Fruit fly (Drosophila melanogaster) whole organism, embryonic: ENCODE measurements around the gene CG43845.

Source experiments
- Awh ChIP-seq: fragments of 200-800 bp; sonication (Bioruptor generic); IDR thresholded peaks from 2 replicates; pipeline ENCODE4, ENCODE4 v1.3.6; 2022; ENCODE audit warnings: missing biosample characterization, missing genetic modification characterization
- BEAF-32 ChIP-seq: fragments of 200-800 bp; sonication (Bioruptor generic); optimal IDR thresholded peaks from 3 replicates; lab custom pipeline; 2017; ENCODE audit warnings: missing biosample characterization, missing genetic modification characterization, mild to moderate bottlenecking, moderate library complexity, missing genetic modification reagents
- CG12104 ChIP-seq: fragments of 200-800 bp; sonication (Bioruptor generic); optimal IDR thresholded peaks from 3 replicates; lab custom pipeline; 2016; ENCODE audit warnings: missing biosample characterization, missing genetic modification characterization
- CG12155 ChIP-seq: fragments of 200-800 bp; sonication (Bioruptor generic); optimal IDR thresholded peaks from 3 replicates; lab custom pipeline; 2016; ENCODE audit warnings: missing biosample characterization, missing genetic modification characterization
- CG12659 ChIP-seq: fragments of 200-800 bp; sonication (Bioruptor generic); optimal IDR thresholded peaks from 3 replicates; lab custom pipeline; 2017; ENCODE audit warnings: mild to moderate bottlenecking, missing biosample characterization, missing genetic modification reagents, missing genetic modification characterization
- CG13775 ChIP-seq: fragments of 200-800 bp; sonication (Bioruptor generic); optimal IDR thresholded peaks from 3 replicates; lab custom pipeline; 2017; ENCODE audit warnings: missing biosample characterization, mild to moderate bottlenecking, missing genetic modification characterization
- CG14860 ChIP-seq: fragments of 200-800 bp; sonication (Bioruptor generic); IDR thresholded peaks from 3 replicates; pipeline ENCODE4 v1.3.6; 2022; ENCODE audit warnings: missing biosample characterization, missing genetic modification characterization; ENCODE audit not compliant: partially characterized antibody
- CG15696 ChIP-seq: fragments of 200-800 bp; sonication (Bioruptor generic); optimal IDR thresholded peaks from 2 replicates; lab custom pipeline; 2019; ENCODE audit warnings: missing biosample characterization, mild to moderate bottlenecking, missing genetic modification characterization, moderate library complexity
- CG18599 ChIP-seq: fragments of 200-800 bp; sonication (Bioruptor generic); optimal IDR thresholded peaks from 3 replicates; lab custom pipeline; 2017; ENCODE audit warnings: missing biosample characterization, missing genetic modification characterization, mild to moderate bottlenecking, moderate library complexity, missing genetic modification reagents
- CG2678 ChIP-seq: fragments of 200-800 bp; sonication (Bioruptor generic); optimal IDR thresholded peaks from 3 replicates; lab custom pipeline; 2019; ENCODE audit warnings: missing biosample characterization, mild to moderate bottlenecking, missing genetic modification characterization, moderate library complexity
- CG30403 ChIP-seq: fragments of 200-800 bp; sonication (Bioruptor generic); optimal IDR thresholded peaks from 3 replicates; lab custom pipeline; 2016; ENCODE audit warnings: missing biosample characterization, missing genetic modification characterization
- CG4404 ChIP-seq: fragments of 200-800 bp; sonication (Bioruptor generic); IDR thresholded peaks from 2 replicates; pipeline ENCODE4 v1.3.6; 2022; ENCODE audit warnings: missing biosample characterization, missing genetic modification characterization
- CG4617 ChIP-seq: fragments of 200-800 bp; sonication (Bioruptor generic); optimal IDR thresholded peaks from 3 replicates; lab custom pipeline; 2016; ENCODE audit warnings: missing biosample characterization, missing genetic modification characterization, borderline replicate concordance
- CG5180 ChIP-seq: fragments of 200-800 bp; sonication (Bioruptor generic); optimal IDR thresholded peaks from 3 replicates; lab custom pipeline; 2017; ENCODE audit warnings: missing biosample characterization, missing genetic modification characterization, mild to moderate bottlenecking, moderate library complexity, missing genetic modification reagents
- CG6854 ChIP-seq: fragments of 200-800 bp; sonication (Bioruptor generic); optimal IDR thresholded peaks from 3 replicates; lab custom pipeline; 2017; ENCODE audit warnings: missing biosample characterization, mild to moderate bottlenecking, missing genetic modification characterization
- CG8478 ChIP-seq: fragments of >200 bp; optimal IDR thresholded peaks from 2 replicates; lab custom pipeline; 2018
- CG8944 ChIP-seq: fragments of 200-800 bp; sonication (Bioruptor generic); optimal IDR thresholded peaks from 3 replicates; lab custom pipeline; 2016; ENCODE audit warnings: missing biosample characterization, missing genetic modification characterization
- CG9437 ChIP-seq: fragments of 200-800 bp; sonication (Bioruptor generic); optimal IDR thresholded peaks from 2 replicates; lab custom pipeline; 2018; ENCODE audit warnings: missing biosample characterization, mild to moderate bottlenecking, missing genetic modification characterization
- CG9932 ChIP-seq: fragments of 200-800 bp; sonication (Bioruptor generic); IDR thresholded peaks from 2 replicates; pipeline ENCODE4 v1.3.6; 2022; ENCODE audit warnings: missing biosample characterization, missing genetic modification characterization
- CTCF ChIP-seq: fragments of 200-800 bp; sonication (Bioruptor generic); optimal IDR thresholded peaks from 2 replicates; lab custom pipeline; 2017; ENCODE audit warnings: missing biosample characterization, mild to moderate bottlenecking, missing genetic modification characterization, moderate library complexity
- D19B ChIP-seq: fragments of 200-800 bp; sonication (Bioruptor generic); optimal IDR thresholded peaks from 2 replicates; lab custom pipeline; 2017; ENCODE audit warnings: missing biosample characterization, mild to moderate bottlenecking, missing genetic modification characterization
- Dll ChIP-seq: fragments of 200-800 bp; sonication (Bioruptor generic); IDR thresholded peaks from 4 replicates; pipeline ENCODE4 v1.3.6; 2022; ENCODE audit warnings: missing biosample characterization, missing genetic modification characterization; ENCODE audit not compliant: partially characterized antibody
- Eip74EF ChIP-seq, 2 experiments: fragments of 200-800 bp in 1 of 2; fragments of >200 bp in 1 of 2; sonication (Bioruptor generic) in 1 of 2; optimal IDR thresholded peaks; 2 replicates each; lab custom pipeline; 2017 to 2019; ENCODE audit warnings: missing biosample characterization in 2 of 2, missing genetic modification characterization in 2 of 2, mild to moderate bottlenecking in 1 of 2, moderate library complexity in 1 of 2
- Fer2 ChIP-seq: fragments of 200-800 bp; sonication (Bioruptor generic); optimal IDR thresholded peaks from 2 replicates; lab custom pipeline; 2018; ENCODE audit warnings: missing biosample characterization, mild to moderate bottlenecking, missing genetic modification characterization, moderate library complexity
- Oli ChIP-seq: fragments of 200-800 bp; sonication (Bioruptor generic); optimal IDR thresholded peaks from 2 replicates; lab custom pipeline; 2018; ENCODE audit warnings: missing biosample characterization, mild to moderate bottlenecking, missing genetic modification characterization, moderate library complexity
- Pdp1 ChIP-seq, 2 experiments: fragments of 200-800 bp; sonication (Bioruptor generic); optimal IDR thresholded peaks; 3 replicates each; lab custom pipeline; 2016; ENCODE audit warnings: missing biosample characterization in 2 of 2, missing genetic modification characterization in 2 of 2, mild to moderate bottlenecking in 1 of 2, moderate library complexity in 1 of 2
- Side ChIP-seq: fragments of 200-800 bp; sonication (Bioruptor generic); optimal IDR thresholded peaks from 2 replicates; lab custom pipeline; 2016; ENCODE audit warnings: missing biosample characterization, missing genetic modification characterization
- Sox102F ChIP-seq: fragments of 200-800 bp; sonication (Bioruptor generic); optimal IDR thresholded peaks from 2 replicates; lab custom pipeline; 2018; ENCODE audit warnings: missing biosample characterization, mild to moderate bottlenecking, missing genetic modification characterization, moderate library complexity
- Xrp1 ChIP-seq: fragments of 200-800 bp; sonication (Bioruptor generic); IDR thresholded peaks from 2 replicates; pipeline ENCODE4 v1.3.6; 2022; ENCODE audit warnings: missing biosample characterization, missing genetic modification characterization
- ara ChIP-seq: fragments of 200-800 bp; sonication (Bioruptor generic); IDR thresholded peaks from 2 replicates; pipeline ENCODE4 v1.3.6; 2022; ENCODE audit warnings: missing biosample characterization, missing genetic modification characterization
- ash1 ChIP-seq: fragments of 200-800 bp; sonication (Bioruptor generic); optimal IDR thresholded peaks from 2 replicates; lab custom pipeline; 2018; ENCODE audit warnings: missing biosample characterization, mild to moderate bottlenecking, missing genetic modification characterization
- ato ChIP-seq: fragments of 200-800 bp; sonication (Bioruptor generic); IDR thresholded peaks from 2 replicates; pipeline ENCODE4 v1.3.6; 2022; ENCODE audit warnings: missing biosample characterization, missing genetic modification characterization; ENCODE audit not compliant: partially characterized antibody
- dati ChIP-seq: fragments of 200-800 bp; sonication (Bioruptor generic); IDR thresholded peaks from 2 replicates; pipeline ENCODE4 v1.3.6; 2022; ENCODE audit warnings: missing biosample characterization, missing genetic modification characterization
- dimm ChIP-seq: fragments of 200-800 bp; sonication (Bioruptor generic); IDR thresholded peaks from 2 replicates; pipeline ENCODE4 v1.3.6; 2022; ENCODE audit warnings: missing biosample characterization, missing genetic modification characterization
- disco-r ChIP-seq: fragments of 200-800 bp; sonication (Bioruptor generic); optimal IDR thresholded peaks from 2 replicates; lab custom pipeline; 2016; ENCODE audit warnings: missing biosample characterization, missing genetic modification characterization
- dysf ChIP-seq: fragments of 200-800 bp; sonication (Bioruptor generic); IDR thresholded peaks from 3 replicates; pipeline ENCODE4 v1.3.6; 2022; ENCODE audit warnings: missing biosample characterization, missing genetic modification characterization
- en ChIP-seq: fragments of 200-800 bp; sonication (Bioruptor generic); optimal IDR thresholded peaks from 2 replicates; lab custom pipeline; 2016; ENCODE audit warnings: missing biosample characterization, missing genetic modification characterization
- esg ChIP-seq: fragments of 200-800 bp; sonication (Bioruptor generic); conservative IDR thresholded peaks from 2 replicates; pipeline ENCODE4 v1.3.6; 2022; ENCODE audit warnings: missing biosample characterization, missing genetic modification characterization
- eve ChIP-seq, 2 experiments: fragments of >200 bp; optimal IDR thresholded peaks; 2 replicates each; lab custom pipeline; 2017; ENCODE audit warnings: missing biosample characterization in 2 of 2, missing genetic modification characterization in 2 of 2
- gfzf ChIP-seq: fragments of 200-800 bp; sonication (Bioruptor generic); optimal IDR thresholded peaks from 2 replicates; lab custom pipeline; 2016; ENCODE audit warnings: missing biosample characterization, mild to moderate bottlenecking, missing genetic modification characterization, moderate library complexity
- inv ChIP-seq: fragments of 200-800 bp; sonication (Bioruptor generic); IDR thresholded peaks from 2 replicates; pipeline ENCODE4 v1.3.6; 2022; ENCODE audit warnings: missing biosample characterization, missing genetic modification characterization; ENCODE audit not compliant: partially characterized antibody
- kni ChIP-seq: fragments of 200-800 bp; sonication (Bioruptor generic); optimal IDR thresholded peaks from 3 replicates; lab custom pipeline; 2017; ENCODE audit warnings: mild to moderate bottlenecking, missing biosample characterization, missing genetic modification reagents, missing genetic modification characterization
- maf-S ChIP-seq: fragments of 200-800 bp; sonication (Bioruptor generic); optimal IDR thresholded peaks from 2 replicates; lab custom pipeline; 2016; ENCODE audit warnings: missing biosample characterization, missing genetic modification characterization
- mld ChIP-seq: fragments of 200-800 bp; sonication (Bioruptor generic); IDR thresholded peaks from 3 replicates; pipeline ENCODE4 v1.3.6; 2022; ENCODE audit warnings: missing biosample characterization, missing genetic modification characterization; ENCODE audit not compliant: partially characterized antibody
- pros ChIP-seq: fragments of 200-800 bp; sonication (Bioruptor generic); optimal IDR thresholded peaks from 3 replicates; lab custom pipeline; 2019; ENCODE audit warnings: missing biosample characterization, mild to moderate bottlenecking, missing genetic modification characterization, moderate library complexity
- row ChIP-seq: fragments of 200-800 bp; sonication (Bioruptor generic); IDR thresholded peaks from 3 replicates; pipeline ENCODE4 v1.3.6; 2022; ENCODE audit warnings: missing biosample characterization, missing genetic modification characterization
- sim ChIP-seq: fragments of 200-800 bp; sonication (Bioruptor generic); IDR thresholded peaks from 2 replicates; pipeline ENCODE4 v1.3.6; 2022; ENCODE audit warnings: missing biosample characterization, missing genetic modification characterization
- unpg ChIP-seq: fragments of 200-800 bp; sonication (Bioruptor generic); optimal IDR thresholded peaks from 3 replicates; lab custom pipeline; 2018; ENCODE audit warnings: missing biosample characterization, mild to moderate bottlenecking, missing genetic modification characterization, moderate library complexity
- wor ChIP-seq: fragments of 200-800 bp; sonication (Bioruptor generic); IDR thresholded peaks from 2 replicates; pipeline ENCODE4 v1.3.6; 2022; ENCODE audit warnings: missing biosample characterization, missing genetic modification characterization
- yki ChIP-seq: fragments of >200 bp; optimal IDR thresholded peaks from 3 replicates; lab custom pipeline; 2018
- zen2 ChIP-seq: fragments of 200-800 bp; sonication (Bioruptor generic); IDR thresholded peaks from 3 replicates; pipeline ENCODE4 v1.3.6; 2022; ENCODE audit warnings: missing biosample characterization, missing genetic modification characterization; ENCODE audit not compliant: partially characterized antibody

The CG43845 gene

DNA sequence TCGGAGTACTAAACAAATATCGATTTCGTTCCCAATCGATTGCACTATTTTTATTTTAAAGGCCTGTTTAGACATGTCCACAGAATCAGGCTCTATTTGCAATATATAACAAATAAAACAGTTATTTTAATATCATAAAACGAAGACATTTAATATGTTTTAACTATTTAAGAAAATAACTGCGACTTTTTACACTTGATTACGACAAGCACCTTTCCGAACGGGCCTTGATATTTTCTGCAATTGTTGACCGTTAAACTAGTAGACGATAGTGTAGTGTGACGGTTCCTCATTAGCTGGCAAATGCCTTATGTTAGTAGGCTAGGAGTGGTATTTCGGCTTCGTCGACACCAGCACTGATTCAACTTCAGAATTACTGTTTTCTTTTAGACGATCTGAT is 45.7 kb upstream of the CG43845 start, which contains the start of the genes CG2931 and Rheb (continued):
- TF ChIP-seq CG14860 (peak; percentile 63; the same call in 2 of the 3 replicates), Xrp1 (GFP tag; lab: Robert Waterston, UW) (peak; percentile 81), en (GFP tag; lab: Kevin White, UChicago) (peak; percentile 2), CG18599 (GFP tag; lab: Kevin White, UChicago) (peak; percentile 37), Dll (GFP tag; lab: Robert Waterston, UW) (peak; percentile 88), D19B (GFP tag; lab: Kevin White, UChicago) (no peak), eve (GFP tag; optimal IDR thresholded peaks at IDR 0.05; lab: Kevin White, UChicago) (no peak), CG8944 (GFP tag; lab: Kevin White, UChicago) (no peak), ara (GFP tag; lab: Robert Waterston, UW) (peak; percentile 58), inv (GFP tag; lab: Robert Waterston, UW) (peak; percentile 68), Oli (tag; lab: Kevin White, UChicago) (peak; percentile 19), Pdp1 (GFP tag; optimal IDR thresholded peaks at IDR 0.05; lab: Kevin White, UChicago) (peak; percentile 44 to 67), CG9437 (peak; percentile 5), CG15696 (tag; lab: Kevin White, UChicago) (peak; percentile 53), Eip74EF (GFP tag; optimal IDR thresholded peaks at IDR 0.05; lab: Kevin White, UChicago) (no peak), BEAF-32 (peak; percentile 91), kni (GFP tag; lab: Kevin White, UChicago) (no peak), ato (GFP tag; lab: Robert Waterston, UW) (no peak), CG12104 (GFP tag; lab: Kevin White, UChicago) (no peak), dimm (GFP tag; lab: Robert Waterston, UW) (no peak), Side (no peak), CG9932 (GFP tag; lab: Robert Waterston, UW) (peak; percentile 83), CG12659 (GFP tag; lab: Kevin White, UChicago) (peak; percentile 88), yki (lab: Kevin White, UChicago) (no peak), wor (GFP tag; lab: Robert Waterston, UW) (no peak), dati (GFP tag; lab: Robert Waterston, UW) (no peak), Sox102F (no peak), sim (GFP tag; lab: Robert Waterston, UW) (no peak), Fer2 (tag; lab: Kevin White, UChicago) (peak; percentile 34), maf-S (GFP tag; lab: Kevin White, UChicago) (peak; percentile 53), CG6854 (GFP tag; lab: Kevin White, UChicago) (no peak), unpg (GFP tag; lab: Kevin White, UChicago) (peak; percentile 69), mld (no peak), CG12155 (GFP tag; lab: Kevin White, UChicago) (peak; percentile 71), disco-r (GFP tag; lab: Kevin White, UChicago) (no peak), CG2678 (tag; lab: Kevin White, UChicago) (peak; percentile 65), ash1 (no peak), CG30403 (GFP tag; lab: Kevin White, UChicago) (peak; percentile 84), CG4404 (GFP tag; lab: Robert Waterston, UW) (no peak), esg (GFP tag; lab: Robert Waterston, UW) (peak; percentile 71), CG13775 (GFP tag; lab: Kevin White, UChicago) (peak; percentile 70), CTCF (GFP tag; lab: Kevin White, UChicago) (peak; percentile 27), Awh (peak; percentile 59), CG5180 (no peak), pros (no peak), zen2 (GFP tag; lab: Robert Waterston, UW) (no peak; the same call in 2 of the 3 replicates), CG4617 (peak; percentile 87), gfzf (GFP tag; lab: Kevin White, UChicago) (peak; percentile 92), row (GFP tag; lab: Robert Waterston, UW) (peak; percentile 94), dysf (peak; percentile 72), CG8478 (lab: Kevin White, UChicago) (no peak)
